Fruit fly (Drosophila melanogaster): ENCODE measurements around the gene Ptpmeg.
A peak's percentile ranks its signal among the peaks of the same experiment; 100 is the strongest.

Ptpmeg gene

DNA sequence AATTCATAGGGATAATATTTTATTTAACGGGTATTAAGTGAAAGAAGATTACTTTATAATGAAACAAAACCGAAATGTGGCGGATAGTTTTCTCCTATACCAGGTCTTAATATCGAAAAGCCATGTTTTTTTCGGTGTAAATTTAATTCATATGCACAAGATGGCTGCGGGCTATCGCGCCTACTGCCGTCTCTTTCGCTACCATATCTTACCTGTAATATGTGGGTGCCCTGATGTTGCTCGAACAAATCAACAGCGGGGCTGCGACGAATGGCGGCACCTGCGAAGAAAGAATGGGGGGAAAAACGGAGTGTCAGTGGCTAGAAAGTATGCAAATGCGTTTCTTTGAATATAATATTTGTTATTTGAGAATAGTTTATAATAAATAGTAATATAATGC lies 43.3 kb downstream of the Ptpmeg start:
- TF ChIP-seq CG34367 (tag; optimal IDR thresholded peaks at IDR 0.05) (no peak), CG32121 (GFP tag; IDR thresholded peaks at IDR 0.05) (no peak), rn (GFP tag; IDR thresholded peaks at IDR 0.05) (no peak), gl (tag; optimal IDR thresholded peaks at IDR 0.05) (no peak), CG9948 (tag; optimal IDR thresholded peaks at IDR 0.05) (no peak), CG10348 (GFP tag; IDR thresholded peaks at IDR 0.05) (no peak), CG12605 (GFP tag; IDR thresholded peaks at IDR 0.05) (no peak), EcR (GFP tag; optimal IDR thresholded peaks at IDR 0.05) (no peak), CG15710 (tag; optimal IDR thresholded peaks at IDR 0.05) (no peak), CG13204 (GFP tag; optimal IDR thresholded peaks at IDR 0.05) (no peak), CG8301 (tag; optimal IDR thresholded peaks at IDR 0.05) (no peak), CG17806 (tag; optimal IDR thresholded peaks at IDR 0.05) (no peak), Pif1B (GFP tag; optimal IDR thresholded peaks at IDR 0.05) (no peak), Snoo (tag; optimal IDR thresholded peaks at IDR 0.05) (no peak), fd96Ca (GFP tag; IDR thresholded peaks at IDR 0.05) (no peak), Pif1A (GFP tag; optimal IDR thresholded peaks at IDR 0.05) (no peak), Ets98B (GFP tag; IDR thresholded peaks at IDR 0.05) (no peak), D1 (tag; optimal IDR thresholded peaks at IDR 0.05) (no peak)

DNA sequence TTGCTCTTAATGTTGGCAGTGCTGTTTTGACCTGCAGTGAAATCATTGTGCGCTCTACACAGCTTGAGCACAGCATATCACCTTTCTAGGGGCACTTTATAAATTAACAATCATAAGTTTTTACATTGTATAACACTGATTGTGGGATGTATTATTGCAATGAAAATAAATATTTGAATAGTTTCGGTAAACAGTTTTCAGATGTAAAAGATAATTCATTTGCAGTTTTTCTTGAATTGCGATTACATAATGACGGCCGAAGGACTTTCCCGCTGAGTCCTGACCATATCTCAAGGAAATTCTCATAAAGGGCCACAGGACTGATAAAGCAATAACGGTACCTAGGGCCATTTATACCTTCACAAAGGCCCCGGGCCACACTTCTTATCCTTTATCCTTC lies 46.7 kb downstream of the Ptpmeg start:
- no peak for TF ChIP-seq Pif1B (GFP tag; optimal IDR thresholded peaks at IDR 0.05)
- no peak for TF ChIP-seq D1 (tag; optimal IDR thresholded peaks at IDR 0.05)
- no peak for TF ChIP-seq Snoo (tag; optimal IDR thresholded peaks at IDR 0.05)
- no peak for TF ChIP-seq CG12605 (GFP tag; IDR thresholded peaks at IDR 0.05)
- TF ChIP-seq CG9948 (tag; optimal IDR thresholded peaks at IDR 0.05) = no peak
- no peak for TF ChIP-seq CG8301 (tag; optimal IDR thresholded peaks at IDR 0.05)
- TF ChIP-seq Ets98B (GFP tag; IDR thresholded peaks at IDR 0.05) = no peak
- TF ChIP-seq rn (GFP tag; IDR thresholded peaks at IDR 0.05) = no peak
- TF ChIP-seq CG4496 (GFP tag; IDR thresholded peaks at IDR 0.05) = no peak
- TF ChIP-seq EcR (GFP tag; optimal IDR thresholded peaks at IDR 0.05) = no peak
- TF ChIP-seq Pif1A (GFP tag; optimal IDR thresholded peaks at IDR 0.05) = no peak
- TF ChIP-seq CG17806 (tag; optimal IDR thresholded peaks at IDR 0.05) = no peak
- no peak for TF ChIP-seq CG14655 (GFP tag; optimal IDR thresholded peaks at IDR 0.05)
- no peak for TF ChIP-seq CG10348 (GFP tag; IDR thresholded peaks at IDR 0.05)
- no peak for TF ChIP-seq CG34367 (tag; optimal IDR thresholded peaks at IDR 0.05)
- no peak for TF ChIP-seq fd96Ca (GFP tag; IDR thresholded peaks at IDR 0.05)
- no peak for TF ChIP-seq CG13204 (GFP tag; optimal IDR thresholded peaks at IDR 0.05)
- TF ChIP-seq CG15710 (tag; optimal IDR thresholded peaks at IDR 0.05) = no peak

DNA sequence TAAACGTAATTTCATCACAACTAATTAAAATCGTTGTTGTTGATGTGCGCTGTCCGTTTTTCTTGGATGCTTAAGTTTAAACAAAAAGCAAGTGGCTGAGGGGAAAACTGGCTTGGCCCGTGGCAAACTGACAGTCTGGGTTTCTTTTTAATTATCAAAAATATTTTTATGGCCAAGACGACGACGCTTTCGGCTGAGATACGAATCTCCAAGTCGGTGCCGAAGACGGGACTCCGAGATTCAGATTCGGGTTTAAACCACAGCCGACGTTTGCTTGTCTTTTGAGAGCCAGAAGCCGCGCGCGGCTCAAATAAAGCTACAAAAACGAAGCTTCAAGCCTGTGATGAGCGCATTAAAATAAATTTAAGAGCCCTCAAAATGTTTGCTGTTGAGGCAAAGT lies 47.8 kb downstream of the Ptpmeg start:
- TF ChIP-seq CG34367 (tag; optimal IDR thresholded peaks at IDR 0.05) (no peak), CG17806 (tag; optimal IDR thresholded peaks at IDR 0.05) (no peak), EcR (GFP tag; optimal IDR thresholded peaks at IDR 0.05) (no peak), D1 (tag; optimal IDR thresholded peaks at IDR 0.05) (no peak), CG32121 (GFP tag; IDR thresholded peaks at IDR 0.05) (no peak), CG8301 (tag; optimal IDR thresholded peaks at IDR 0.05) (no peak), Pif1A (GFP tag; optimal IDR thresholded peaks at IDR 0.05) (no peak), Pif1B (GFP tag; optimal IDR thresholded peaks at IDR 0.05) (no peak), CG15710 (tag; optimal IDR thresholded peaks at IDR 0.05) (no peak), CG13204 (GFP tag; optimal IDR thresholded peaks at IDR 0.05) (no peak), fd96Ca (GFP tag; IDR thresholded peaks at IDR 0.05) (no peak), CG9948 (tag; optimal IDR thresholded peaks at IDR 0.05) (no peak), Snoo (tag; optimal IDR thresholded peaks at IDR 0.05) (no peak), CG14655 (GFP tag; optimal IDR thresholded peaks at IDR 0.05) (no peak), CG10348 (GFP tag; IDR thresholded peaks at IDR 0.05) (no peak), CG8159 (tag; optimal IDR thresholded peaks at IDR 0.05) (no peak), CG4496 (GFP tag; IDR thresholded peaks at IDR 0.05) (no peak), Ets98B (GFP tag; IDR thresholded peaks at IDR 0.05) (no peak), CG12605 (GFP tag; IDR thresholded peaks at IDR 0.05) (no peak), rn (GFP tag; IDR thresholded peaks at IDR 0.05) (no peak)

DNA sequence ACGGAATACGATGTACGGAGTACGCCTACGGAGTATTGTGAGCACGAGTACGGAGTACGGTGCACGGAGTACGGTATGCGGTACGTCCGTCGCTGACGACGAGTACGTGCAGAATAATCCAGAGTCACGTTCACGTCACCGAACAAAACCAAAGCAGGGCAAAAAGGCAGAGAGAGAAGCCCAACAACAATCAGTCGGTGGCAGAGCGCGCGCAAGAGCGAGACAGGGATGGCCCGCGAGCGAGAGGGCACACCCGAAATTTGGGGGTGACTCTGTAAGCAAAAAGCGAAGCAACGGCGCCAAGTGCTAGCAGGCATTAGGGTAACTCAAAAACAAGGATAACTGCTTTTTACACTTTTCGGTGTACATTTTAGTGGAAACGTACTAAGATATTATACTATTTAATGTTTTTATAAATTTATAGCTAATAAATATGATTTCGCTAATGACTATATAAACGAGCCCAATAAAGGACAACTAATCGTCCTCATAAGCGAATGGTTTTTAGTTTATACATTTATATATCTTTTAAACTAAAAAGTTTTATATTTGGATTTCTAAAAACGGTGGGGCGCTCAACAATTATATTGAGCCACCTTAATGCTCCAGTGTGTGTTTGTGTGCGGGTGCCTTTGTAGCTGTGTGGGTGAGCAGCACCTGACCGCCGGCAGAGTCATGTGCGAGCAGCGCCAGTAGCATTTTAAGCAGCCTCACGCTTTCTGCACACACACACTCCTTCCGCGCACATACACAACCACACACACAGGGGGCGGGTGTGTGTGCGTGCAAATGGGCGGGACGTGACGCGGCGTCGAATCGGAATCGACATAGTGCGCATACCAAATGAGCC lies 49.5 kb downstream of the Ptpmeg start:
- TF ChIP-seq CG13204 (GFP tag; optimal IDR thresholded peaks at IDR 0.05) (no peak), D1 (tag; optimal IDR thresholded peaks at IDR 0.05) (no peak), CG10348 (GFP tag; IDR thresholded peaks at IDR 0.05) (no peak), EcR (GFP tag; optimal IDR thresholded peaks at IDR 0.05) (no peak), Pif1A (GFP tag; optimal IDR thresholded peaks at IDR 0.05) (peak; percentile 66), CG8159 (tag; optimal IDR thresholded peaks at IDR 0.05) (peak; percentile 89), CG12605 (GFP tag; IDR thresholded peaks at IDR 0.05) (no peak), gl (tag; optimal IDR thresholded peaks at IDR 0.05) (no peak), CG15710 (tag; optimal IDR thresholded peaks at IDR 0.05) (peak; percentile 77), Snoo (tag; optimal IDR thresholded peaks at IDR 0.05) (peak; percentile 69), CG4496 (GFP tag; IDR thresholded peaks at IDR 0.05) (peak; percentile 65; the same call in 2 of the 3 replicates), Pif1B (GFP tag; optimal IDR thresholded peaks at IDR 0.05) (peak; percentile 48), CG34367 (tag; optimal IDR thresholded peaks at IDR 0.05) (peak; percentile 50), CG9948 (tag; optimal IDR thresholded peaks at IDR 0.05) (peak; percentile 69), CG32121 (GFP tag; IDR thresholded peaks at IDR 0.05) (peak; percentile 48; the same call in 1 of the 2 replicates), fd96Ca (GFP tag; IDR thresholded peaks at IDR 0.05) (no peak), CG8301 (tag; optimal IDR thresholded peaks at IDR 0.05) (peak; percentile 59), CG14655 (GFP tag; optimal IDR thresholded peaks at IDR 0.05) (peak; percentile 68), Ets98B (GFP tag; IDR thresholded peaks at IDR 0.05) (no peak), CG17806 (tag; optimal IDR thresholded peaks at IDR 0.05) (peak; percentile 72), rn (GFP tag; IDR thresholded peaks at IDR 0.05) (no peak)

DNA sequence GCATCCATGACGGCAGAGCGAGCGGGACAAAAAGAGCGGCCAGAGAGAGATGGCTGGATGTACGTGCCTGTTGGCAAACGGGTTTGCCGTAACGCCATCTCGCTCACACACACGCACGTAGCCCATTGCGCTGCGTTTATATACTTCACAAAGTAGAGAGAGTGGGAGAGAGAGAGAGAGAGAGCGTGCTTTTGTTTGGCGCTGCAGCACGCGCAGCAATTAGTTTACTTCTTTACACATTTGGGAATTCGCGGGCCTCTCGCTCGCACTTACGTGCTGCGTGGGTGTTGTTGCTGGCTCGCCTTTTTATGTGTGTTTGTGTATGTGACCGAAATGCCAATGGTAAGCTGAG lies 50.2 kb downstream of the Ptpmeg start:
- TF ChIP-seq CG10348 (GFP tag; IDR thresholded peaks at IDR 0.05) (no peak), CG14655 (GFP tag; optimal IDR thresholded peaks at IDR 0.05) (no peak), CG15710 (tag; optimal IDR thresholded peaks at IDR 0.05) (no peak), Pif1A (GFP tag; optimal IDR thresholded peaks at IDR 0.05) (no peak), Snoo (tag; optimal IDR thresholded peaks at IDR 0.05) (no peak), Ets98B (GFP tag; IDR thresholded peaks at IDR 0.05) (no peak), rn (GFP tag; IDR thresholded peaks at IDR 0.05) (no peak), fd96Ca (GFP tag; IDR thresholded peaks at IDR 0.05) (no peak)

Data from whole organism, pupa.